Worm (Caenorhabditis elegans): ENCODE results near the gene K09E9.1.

Gene K09E9.1

ce11 chrX:15640603-15641002 lies 20.3 kb downstream of the K09E9.1 start, which contains the start of gene K09E9.7:
Gene K09E9.7, plus strand, starts transcription at chrX:15640903.
- no peak for TF ChIP-seq unc-62 (GFP tag; optimal IDR thresholded peaks at IDR 0.05)

- no peak for TF ChIP-seq unc-62 (GFP tag; optimal IDR thresholded peaks at IDR 0.05)
These were observed 21.1 kb downstream of the K09E9.1 start for ce11 chrX:15641380-15641779.

- no peak for TF ChIP-seq unc-62 (GFP tag; optimal IDR thresholded peaks at IDR 0.05)
These were observed 22.3 kb downstream of the K09E9.1 start, which contains the start of gene H08J19.1 for ce11 chrX:15642638-15643037. Gene H08J19.1, plus strand, starts transcription at chrX:15642938.

- no peak for TF ChIP-seq unc-62 (GFP tag; optimal IDR thresholded peaks at IDR 0.05)
These were observed 27.0 kb downstream of the K09E9.1 start, which contains the start of gene F59D12.5 for ce11 chrX:15647276-15647675. Gene F59D12.5, minus strand, starts transcription at chrX:15647369.

- no peak for TF ChIP-seq unc-62 (GFP tag; optimal IDR thresholded peaks at IDR 0.05)
These were observed 30.1 kb downstream of the K09E9.1 start for ce11 chrX:15650428-15650827.

- TF ChIP-seq unc-62 (GFP tag; optimal IDR thresholded peaks at IDR 0.05), result no peak
These were observed 30.7 kb downstream of the K09E9.1 start, which contains the start of gene F59D12.3 for ce11 chrX:15650919-15651420. Gene F59D12.3, minus strand, starts transcription at chrX:15650969.

- no peak for TF ChIP-seq unc-62 (GFP tag; optimal IDR thresholded peaks at IDR 0.05)
These were observed 32.9 kb downstream of the K09E9.1 start for ce11 chrX:15653196-15653595.

ce11 chrX:15654969-15655368 lies 34.7 kb downstream of the K09E9.1 start:
- no peak for TF ChIP-seq unc-62 (GFP tag; optimal IDR thresholded peaks at IDR 0.05)

ce11 chrX:15655623-15656022 lies 35.3 kb downstream of the K09E9.1 start:
- no peak for TF ChIP-seq unc-62 (GFP tag; optimal IDR thresholded peaks at IDR 0.05)

- TF ChIP-seq unc-62 (GFP tag; optimal IDR thresholded peaks at IDR 0.05), result no peak
These were observed 37.5 kb downstream of the K09E9.1 start for ce11 chrX:15657773-15658172.

- no peak for TF ChIP-seq unc-62 (GFP tag; optimal IDR thresholded peaks at IDR 0.05)
These were observed 39.3 kb downstream of the K09E9.1 start for ce11 chrX:15659561-15659960.

ce11 chrX:15663740-15664139 lies 43.4 kb downstream of the K09E9.1 start:
- no peak for TF ChIP-seq unc-62 (GFP tag; optimal IDR thresholded peaks at IDR 0.05)

ce11 chrX:15666169-15666811 lies 46.0 kb downstream of the K09E9.1 start, which contains the start of gene pcdr-1:
Gene pcdr-1, plus strand, starts transcription at chrX:15666761.
- TF ChIP-seq unc-62 (GFP tag; optimal IDR thresholded peaks at IDR 0.05), result no peak

- TF ChIP-seq unc-62 (GFP tag; optimal IDR thresholded peaks at IDR 0.05), result no peak
These were observed 47.8 kb downstream of the K09E9.1 start for ce11 chrX:15668053-15668599.

- no peak for TF ChIP-seq unc-62 (GFP tag; optimal IDR thresholded peaks at IDR 0.05)
These were observed 48.4 kb downstream of the K09E9.1 start for ce11 chrX:15668695-15669094.

ce11 chrX:15675622-15676021 lies 55.3 kb downstream of the K09E9.1 start, which contains the start of gene F59D12.2:
Gene F59D12.2, minus strand, starts transcription at chrX:15675722.
- no peak for TF ChIP-seq unc-62 (GFP tag; optimal IDR thresholded peaks at IDR 0.05)

Measured in whole organism, dauer.